Worm (Caenorhabditis elegans) whole organism, early embryonic: ENCODE data around the gene zip-8.

Experiments used
- B0310.2 ChIP-seq: sonication (generic microtip); optimal IDR thresholded peaks from 2 replicates; lab custom pipeline; 2016; ENCODE audit warnings: mild to moderate bottlenecking, missing genetic modification characterization, missing compliant biosample characterization
- F13C5.2 ChIP-seq: sonication (generic microtip); optimal IDR thresholded peaks from 2 replicates; lab custom pipeline; 2017; ENCODE audit warnings: mild to moderate bottlenecking, missing genetic modification characterization, inconsistent platforms, missing compliant biosample characterization
- aly-1 ChIP-seq: sonication (generic microtip); optimal IDR thresholded peaks from 2 replicates; lab custom pipeline; 2016; ENCODE audit warnings: missing genetic modification characterization, missing compliant biosample characterization
- ama-1 ChIP-seq: fragments of 150-350 bp; optimal IDR thresholded peaks from 2 replicates; lab custom pipeline; 2014
- ceh-13 ChIP-seq: fragments of 200-800 bp; sonication (Bioruptor generic); optimal IDR thresholded peaks from 2 replicates; lab custom pipeline; 2018; ENCODE audit warnings: mild to moderate bottlenecking, missing genetic modification characterization, missing compliant biosample characterization
- ceh-36 ChIP-seq: sonication (generic microtip); optimal IDR thresholded peaks from 2 replicates; lab custom pipeline; 2016; ENCODE audit warnings: missing genetic modification characterization, inconsistent platforms, missing compliant biosample characterization
- ets-7 ChIP-seq: sonication (generic microtip); optimal IDR thresholded peaks from 2 replicates; lab custom pipeline; 2016; ENCODE audit warnings: missing genotype, missing genetic modification characterization, missing compliant biosample characterization
- flt-1 ChIP-seq: fragments of 200-800 bp; sonication (Bioruptor generic); IDR thresholded peaks from 2 replicates; pipeline ENCODE4 v1.3.6; 2022; ENCODE audit warnings: missing genetic modification characterization, missing compliant biosample characterization
- hmbx-1 ChIP-seq: sonication (generic microtip); optimal IDR thresholded peaks from 2 replicates; lab custom pipeline; 2016; ENCODE audit warnings: mild to moderate bottlenecking, missing genetic modification characterization, missing compliant biosample characterization
- hmg-4 ChIP-seq: fragments of 200-800 bp; sonication (Bioruptor generic); optimal IDR thresholded peaks from 2 replicates; lab custom pipeline; 2018; ENCODE audit warnings: mild to moderate bottlenecking, missing genetic modification characterization, missing compliant biosample characterization
- hnd-1 ChIP-seq: sonication (generic microtip); optimal IDR thresholded peaks from 2 replicates; lab custom pipeline; 2016; ENCODE audit warnings: missing genetic modification characterization, missing compliant biosample characterization
- pes-1 ChIP-seq: fragments of 200-800 bp; sonication (Bioruptor generic); IDR thresholded peaks from 2 replicates; pipeline ENCODE4 v1.3.6; 2022; ENCODE audit warnings: missing genetic modification reagents, missing genetic modification characterization, missing compliant biosample characterization
- scrt-1 ChIP-seq: fragments of 200-800 bp; sonication (Bioruptor generic); IDR thresholded peaks from 2 replicates; pipeline ENCODE4 v1.3.6; 2022; ENCODE audit warnings: missing genetic modification characterization, missing compliant biosample characterization
- sea-1 ChIP-seq: fragments of 200-800 bp; sonication (Bioruptor generic); conservative IDR thresholded peaks from 2 replicates; pipeline ENCODE4 v1.3.6; 2022; ENCODE audit warnings: missing genetic modification characterization, missing compliant biosample characterization
- tbx-11 ChIP-seq: fragments of 200-800 bp; sonication (Bioruptor generic); IDR thresholded peaks from 2 replicates; pipeline ENCODE4 v1.3.6; 2022; ENCODE audit warnings: missing genetic modification characterization, missing compliant biosample characterization
- tbx-37 ChIP-seq: fragments of 200-800 bp; sonication (Bioruptor generic); conservative IDR thresholded peaks from 2 replicates; pipeline ENCODE4 v1.3.6; 2022; ENCODE audit warnings: missing genetic modification reagents, missing genetic modification characterization, missing compliant biosample characterization
- tra-4 ChIP-seq: sonication (generic microtip); optimal IDR thresholded peaks from 2 replicates; lab custom pipeline; 2017; ENCODE audit warnings: missing genetic modification characterization, missing compliant biosample characterization

The zip-8 gene

ce11 chrIII:6464913-6465312 lies 13.8 kb upstream of the zip-8 start, which contains the start of gene nduf-2.2:
nduf-2.2 (plus strand) TSS chrIII:6465222.
- TF ChIP-seq flt-1 (GFP tag; lab: Robert Waterston, UW): no peak
- no peak for TF ChIP-seq scrt-1 (GFP tag; lab: Robert Waterston, UW)
- no peak for TF ChIP-seq ceh-13 (GFP tag; lab: Kevin White, UChicago)
- no peak for TF ChIP-seq B0310.2 (tag; lab: Kevin White, UChicago)
- TF ChIP-seq ceh-36 (tag; lab: Kevin White, UChicago): no peak
- no peak for TF ChIP-seq aly-1
- TF ChIP-seq sea-1 (GFP tag; lab: Robert Waterston, UW): no peak
- no peak for TF ChIP-seq hnd-1 (tag; lab: Kevin White, UChicago)
- TF ChIP-seq F13C5.2 (tag; lab: Kevin White, UChicago): no peak
- no peak for TF ChIP-seq ama-1 (lab: Kevin White, UChicago)

ce11 chrIII:6467005-6467404 lies 11.8 kb upstream of the zip-8 start, which contains the start of gene T26A5.2:
T26A5.2 (plus strand) TSS chrIII:6467305.
- TF ChIP-seq tra-4 (tag; lab: Kevin White, UChicago) (no peak), sea-1 (GFP tag; lab: Robert Waterston, UW) (no peak), ama-1 (lab: Kevin White, UChicago) (no peak), tbx-37 (no peak), ceh-36 (tag; lab: Kevin White, UChicago) (no peak), ceh-13 (GFP tag; lab: Kevin White, UChicago) (no peak), scrt-1 (GFP tag; lab: Robert Waterston, UW) (no peak), tbx-11 (no peak), hmg-4 (GFP tag; lab: Kevin White, UChicago) (no peak), F13C5.2 (tag; lab: Kevin White, UChicago) (no peak), hnd-1 (tag; lab: Kevin White, UChicago) (no peak), ets-7 (no peak), aly-1 (no peak), pes-1 (GFP tag; lab: Robert Waterston, UW) (no peak), B0310.2 (tag; lab: Kevin White, UChicago) (no peak), hmbx-1 (tag; lab: Kevin White, UChicago) (no peak), flt-1 (GFP tag; lab: Robert Waterston, UW) (no peak)

- TF ChIP-seq ceh-13 (GFP tag; lab: Kevin White, UChicago) (no peak), F13C5.2 (tag; lab: Kevin White, UChicago) (no peak), ceh-36 (tag; lab: Kevin White, UChicago) (no peak), aly-1 (no peak), hmg-4 (GFP tag; lab: Kevin White, UChicago) (no peak), ama-1 (lab: Kevin White, UChicago) (no peak), tbx-37 (no peak), scrt-1 (GFP tag; lab: Robert Waterston, UW) (no peak), tbx-11 (no peak), sea-1 (GFP tag; lab: Robert Waterston, UW) (no peak), tra-4 (tag; lab: Kevin White, UChicago) (no peak), ets-7 (no peak), hnd-1 (tag; lab: Kevin White, UChicago) (no peak), B0310.2 (tag; lab: Kevin White, UChicago) (no peak), flt-1 (GFP tag; lab: Robert Waterston, UW) (no peak), pes-1 (GFP tag; lab: Robert Waterston, UW) (no peak), hmbx-1 (tag; lab: Kevin White, UChicago) (no peak)
Measured at ce11 chrIII:6471451-6471850, 7.3 kb upstream of the zip-8 start, which contains the start of gene wht-6. wht-6 (plus strand) TSS chrIII:6471751.

- TF ChIP-seq hnd-1 (tag; lab: Kevin White, UChicago): no peak
- no peak for TF ChIP-seq ama-1 (lab: Kevin White, UChicago)
- peak; percentile 46 for TF ChIP-seq ceh-36 (tag; lab: Kevin White, UChicago)
Measured at ce11 chrIII:6476380-6476779, 2.4 kb upstream of the zip-8 start.

- TF ChIP-seq ceh-36 (tag; lab: Kevin White, UChicago) (no peak), tra-4 (tag; lab: Kevin White, UChicago) (no peak), F13C5.2 (tag; lab: Kevin White, UChicago) (no peak), B0310.2 (tag; lab: Kevin White, UChicago) (no peak), sea-1 (GFP tag; lab: Robert Waterston, UW) (no peak), hmbx-1 (tag; lab: Kevin White, UChicago) (no peak), hnd-1 (tag; lab: Kevin White, UChicago) (no peak), ama-1 (lab: Kevin White, UChicago) (no peak), hmg-4 (GFP tag; lab: Kevin White, UChicago) (no peak), scrt-1 (GFP tag; lab: Robert Waterston, UW) (no peak), aly-1 (no peak), ceh-13 (GFP tag; lab: Kevin White, UChicago) (no peak), pes-1 (GFP tag; lab: Robert Waterston, UW) (no peak), ets-7 (no peak), flt-1 (GFP tag; lab: Robert Waterston, UW) (no peak), tbx-37 (no peak), tbx-11 (no peak)
Measured at ce11 chrIII:6479439-6479838, 684 bp downstream of the zip-8 start.

- TF ChIP-seq scrt-1 (GFP tag; lab: Robert Waterston, UW) (no peak), hnd-1 (tag; lab: Kevin White, UChicago) (no peak), ets-7 (no peak), hmg-4 (GFP tag; lab: Kevin White, UChicago) (no peak), ceh-36 (tag; lab: Kevin White, UChicago) (no peak), ceh-13 (GFP tag; lab: Kevin White, UChicago) (no peak), B0310.2 (tag; lab: Kevin White, UChicago) (no peak), pes-1 (GFP tag; lab: Robert Waterston, UW) (no peak), aly-1 (no peak), ama-1 (lab: Kevin White, UChicago) (no peak), F13C5.2 (tag; lab: Kevin White, UChicago) (no peak), tbx-37 (no peak), sea-1 (GFP tag; lab: Robert Waterston, UW) (no peak), tbx-11 (no peak), flt-1 (GFP tag; lab: Robert Waterston, UW) (no peak)
Measured at ce11 chrIII:6482918-6483317, 4.2 kb downstream of the zip-8 start, which contains the start of gene chtb-2. chtb-2 (plus strand) TSS chrIII:6483218.

- TF ChIP-seq ceh-36 (tag; lab: Kevin White, UChicago) (no peak), tbx-11 (no peak), hmg-4 (GFP tag; lab: Kevin White, UChicago) (no peak), B0310.2 (tag; lab: Kevin White, UChicago) (no peak), pes-1 (GFP tag; lab: Robert Waterston, UW) (no peak), ets-7 (no peak), ceh-13 (GFP tag; lab: Kevin White, UChicago) (no peak), aly-1 (no peak), sea-1 (GFP tag; lab: Robert Waterston, UW) (no peak), flt-1 (GFP tag; lab: Robert Waterston, UW) (no peak), hnd-1 (tag; lab: Kevin White, UChicago) (no peak), hmbx-1 (tag; lab: Kevin White, UChicago) (no peak), F13C5.2 (tag; lab: Kevin White, UChicago) (no peak), ama-1 (lab: Kevin White, UChicago) (no peak), scrt-1 (GFP tag; lab: Robert Waterston, UW) (no peak)
Measured at ce11 chrIII:6488916-6489315, 10.2 kb downstream of the zip-8 start.
